Worm (Caenorhabditis elegans) whole organism, L4 larva: ENCODE measurements around the gene ins-9.

Source experiments
- F49E8.2 ChIP-seq: sonication (generic microtip); optimal IDR thresholded peaks from 2 replicates; lab custom pipeline; 2016; ENCODE audit warnings: missing compliant biosample characterization, mild to moderate bottlenecking, missing genetic modification characterization, borderline replicate concordance
- T20F7.1 ChIP-seq: fragments of 200-800 bp; sonication (Bioruptor generic); optimal IDR thresholded peaks from 2 replicates; lab custom pipeline; 2018; ENCODE audit warnings: mild to moderate bottlenecking, missing genetic modification characterization, missing compliant biosample characterization
- Y105C5A.15 ChIP-seq: fragments of 200-800 bp; sonication (Bioruptor generic); IDR thresholded peaks from 2 replicates; pipeline ENCODE4 v1.3.6; 2022; ENCODE audit warnings: missing genetic modification characterization, missing compliant biosample characterization
- ZK337.2 ChIP-seq: fragments of 200-800 bp; sonication (Bioruptor generic); IDR thresholded peaks from 2 replicates; pipeline ENCODE4 v1.3.6; 2022; ENCODE audit warnings: missing genetic modification reagents, missing genetic modification characterization, missing compliant biosample characterization
- ZK546.5 ChIP-seq, 2 experiments: sonication (generic microtip); optimal IDR thresholded peaks; 2 replicates each; lab custom pipeline; 2017; ENCODE audit warnings: missing biosample characterization in 2 of 2, missing genetic modification characterization in 2 of 2
- aha-1 ChIP-seq: fragments of 150-350 bp; peaks from one replicate; lab custom pipeline; 2014; ENCODE audit warnings: missing biosample characterization, missing genetic modification characterization
- aly-2 ChIP-seq: sonication (generic microtip); optimal IDR thresholded peaks from 2 replicates; lab custom pipeline; 2018; ENCODE audit warnings: missing biosample characterization, missing genetic modification characterization
- ama-1 ChIP-seq: fragments of 150-350 bp; optimal IDR thresholded peaks from 2 replicates; lab custom pipeline; 2014; ENCODE audit warnings: inconsistent platforms, mixed read lengths
- attf-4 ChIP-seq: sonication (generic microtip); optimal IDR thresholded peaks from 3 replicates; lab custom pipeline; 2017; ENCODE audit warnings: missing biosample characterization, missing genetic modification characterization
- ceh-28 ChIP-seq: fragments of 150-350 bp; optimal IDR thresholded peaks from 2 replicates; lab custom pipeline; 2014; ENCODE audit warnings: missing biosample characterization, missing genetic modification reagents, missing genetic modification characterization
- ceh-62 ChIP-seq: sonication (generic microtip); optimal IDR thresholded peaks from 2 replicates; lab custom pipeline; 2017; ENCODE audit warnings: missing biosample characterization, missing genetic modification characterization
- ces-1 ChIP-seq: fragments of 150-350 bp; sonication (generic microtip); optimal IDR thresholded peaks from 4 replicates; lab custom pipeline; 2014; ENCODE audit warnings: missing biosample characterization, missing genetic modification reagents, missing genetic modification characterization
- cey-2 ChIP-seq: sonication (generic microtip); optimal IDR thresholded peaks from 3 replicates; lab custom pipeline; 2017; ENCODE audit warnings: missing genetic modification characterization, mild to moderate bottlenecking, missing compliant biosample characterization, antibody characterized with exemption, borderline replicate concordance; ENCODE audit not compliant: insufficient read depth
- daf-19 ChIP-seq: fragments of 200-800 bp; sonication (Bioruptor generic); conservative IDR thresholded peaks from 2 replicates; pipeline ENCODE4 v1.3.6; 2022; ENCODE audit warnings: missing genetic modification characterization, missing compliant biosample characterization
- daf-8 ChIP-seq: fragments of 200-800 bp; sonication (Bioruptor generic); IDR thresholded peaks from 2 replicates; pipeline ENCODE4 v1.3.6; 2022; ENCODE audit warnings: missing genetic modification characterization, missing compliant biosample characterization
- dmd-6 ChIP-seq: fragments of 200-800 bp; sonication (Bioruptor generic); IDR thresholded peaks from 2 replicates; pipeline ENCODE4 v1.3.6; 2022; ENCODE audit warnings: missing genetic modification reagents, missing genetic modification characterization, missing compliant biosample characterization
- dmd-9 ChIP-seq: fragments of 200-800 bp; sonication (Bioruptor generic); IDR thresholded peaks from 2 replicates; pipeline ENCODE4 v1.3.6; 2022; ENCODE audit warnings: missing genetic modification reagents, missing genetic modification characterization, missing compliant biosample characterization
- dpl-1 ChIP-seq: fragments of 150-350 bp; optimal IDR thresholded peaks from 2 replicates; lab custom pipeline; 2014; ENCODE audit warnings: missing biosample characterization, missing genetic modification reagents, missing genetic modification characterization
- duxl-1 ChIP-seq: sonication (generic microtip); optimal IDR thresholded peaks from 2 replicates; lab custom pipeline; 2016; ENCODE audit warnings: mild to moderate bottlenecking, missing genetic modification characterization, moderate library complexity, missing compliant biosample characterization; ENCODE audit not compliant: poor library complexity
- dve-1 ChIP-seq: sonication (generic microtip); optimal IDR thresholded peaks from 2 replicates; lab custom pipeline; 2017; ENCODE audit warnings: antibody characterized with exemption, mild to moderate bottlenecking, missing genetic modification characterization, missing compliant biosample characterization; ENCODE audit not compliant: insufficient read depth
- fos-1 ChIP-seq: fragments of 150-350 bp; optimal IDR thresholded peaks from 2 replicates; lab custom pipeline; 2014; ENCODE audit warnings: missing biosample characterization, missing genetic modification characterization
- gei-8 ChIP-seq: fragments of 200-800 bp; sonication (Bioruptor generic); optimal IDR thresholded peaks from 2 replicates; lab custom pipeline; 2018; ENCODE audit warnings: mild to moderate bottlenecking, missing genetic modification characterization, missing compliant biosample characterization
- hmg-1.1 ChIP-seq: fragments of 200-800 bp; sonication (Bioruptor generic); IDR thresholded peaks from 2 replicates; pipeline ENCODE4 v1.3.6; 2022; ENCODE audit warnings: missing genetic modification reagents, missing genetic modification characterization, missing compliant biosample characterization
- lin-1 ChIP-seq: fragments of 200-800 bp; sonication (Bioruptor generic); IDR thresholded peaks from 2 replicates; pipeline ENCODE4 v1.3.6; 2022; ENCODE audit warnings: missing genetic modification reagents, missing genetic modification characterization, missing compliant biosample characterization
- lir-3 ChIP-seq: sonication (generic microtip); optimal IDR thresholded peaks from 2 replicates; lab custom pipeline; 2016; ENCODE audit warnings: mild to moderate bottlenecking, missing genetic modification characterization, missing compliant biosample characterization
- lsy-2 ChIP-seq, 2 experiments: fragments of 150-350 bp in 1 of 2; sonication (generic microtip) in 1 of 2; optimal IDR thresholded peaks; 2 replicates each; lab custom pipeline; 2014 to 2017; ENCODE audit warnings: missing biosample characterization in 2 of 2, missing genetic modification characterization in 2 of 2
- mdt-29 ChIP-seq: fragments of 200-800 bp; sonication (Bioruptor generic); IDR thresholded peaks from 2 replicates; pipeline ENCODE4 v1.3.6; 2022; ENCODE audit warnings: missing genetic modification reagents, missing genetic modification characterization, missing compliant biosample characterization
- mes-2 ChIP-seq: sonication (generic microtip); optimal IDR thresholded peaks from 2 replicates; lab custom pipeline; 2016; ENCODE audit warnings: missing genotype, mild to moderate bottlenecking, missing genetic modification characterization, missing compliant biosample characterization; ENCODE audit not compliant: poor library complexity, severe bottlenecking
- nhr-102 ChIP-seq: sonication (generic microtip); optimal IDR thresholded peaks from 2 replicates; lab custom pipeline; 2016; ENCODE audit warnings: mild to moderate bottlenecking, missing genetic modification characterization, moderate library complexity, missing compliant biosample characterization
- nhr-237 ChIP-seq: sonication (generic microtip); optimal IDR thresholded peaks from 2 replicates; lab custom pipeline; 2017; ENCODE audit warnings: missing biosample characterization, missing genetic modification characterization
- nhr-25 ChIP-seq: sonication (generic microtip); optimal IDR thresholded peaks from 2 replicates; lab custom pipeline; 2017; ENCODE audit warnings: missing genetic modification characterization, mild to moderate bottlenecking, missing compliant biosample characterization, antibody characterized with exemption, moderate library complexity, borderline replicate concordance; ENCODE audit not compliant: insufficient read depth
- nhr-41 ChIP-seq: fragments of 200-800 bp; sonication (Bioruptor generic); IDR thresholded peaks from 2 replicates; pipeline ENCODE4 v1.3.6; 2022; ENCODE audit warnings: missing genetic modification reagents, missing genetic modification characterization, missing compliant biosample characterization
- nhr-42 ChIP-seq: fragments of 200-800 bp; sonication (Bioruptor generic); IDR thresholded peaks from 2 replicates; pipeline ENCODE4 v1.3.6; 2022; ENCODE audit warnings: missing genetic modification characterization, missing compliant biosample characterization
- nhr-48 ChIP-seq: sonication (generic microtip); optimal IDR thresholded peaks from 2 replicates; lab custom pipeline; 2016; ENCODE audit warnings: mild to moderate bottlenecking, missing genetic modification characterization, missing compliant biosample characterization
- nhr-76 ChIP-seq: fragments of 150-350 bp; optimal IDR thresholded peaks from 2 replicates; lab custom pipeline; 2014; ENCODE audit warnings: missing biosample characterization, missing genetic modification characterization
- nhr-77 ChIP-seq: fragments of 150-350 bp; optimal IDR thresholded peaks from 2 replicates; lab custom pipeline; 2014; ENCODE audit warnings: missing biosample characterization, missing genetic modification characterization
- pha-4 ChIP-seq, 2 experiments: fragments of 150-350 bp in 1 of 2; fragments of 200-800 bp in 1 of 2; sonication (Bioruptor generic) in 1 of 2; IDR thresholded peaks in 1 of 2; optimal IDR thresholded peaks in 1 of 2; 2 replicates each; pipeline versions ENCODE4 v1.3.6 to Lab custom; 2014 to 2022; ENCODE audit warnings: missing genetic modification characterization in 2 of 2, missing genetic modification reagents in 2 of 2, missing biosample characterization in 1 of 2, missing compliant biosample characterization in 1 of 2
- php-3 ChIP-seq: fragments of 200-800 bp; sonication (Bioruptor generic); IDR thresholded peaks from 2 replicates; pipeline ENCODE4 v1.3.6; 2022; ENCODE audit warnings: missing genetic modification reagents, missing genetic modification characterization, missing compliant biosample characterization
- rbr-2 ChIP-seq: sonication (generic microtip); optimal IDR thresholded peaks from 2 replicates; lab custom pipeline; 2016; ENCODE audit warnings: missing genotype, missing genetic modification characterization, missing compliant biosample characterization
- saeg-2 ChIP-seq: fragments of 200-800 bp; sonication (Bioruptor generic); IDR thresholded peaks from 2 replicates; pipeline ENCODE4 v1.3.6; 2022; ENCODE audit warnings: missing genetic modification reagents, missing genetic modification characterization, missing compliant biosample characterization
- sdz-12 ChIP-seq: fragments of 200-800 bp; sonication (Bioruptor generic); optimal IDR thresholded peaks from 2 replicates; lab custom pipeline; 2018; ENCODE audit warnings: mild to moderate bottlenecking, missing genetic modification characterization, missing compliant biosample characterization
- set-16 ChIP-seq: fragments of 200-800 bp; sonication (Bioruptor generic); IDR thresholded peaks from 2 replicates; pipeline ENCODE4 v1.3.6; 2022; ENCODE audit warnings: missing genetic modification reagents, missing genetic modification characterization, missing compliant biosample characterization
- spr-1 ChIP-seq: sonication (generic microtip); optimal IDR thresholded peaks from 2 replicates; lab custom pipeline; 2016; ENCODE audit warnings: mild to moderate bottlenecking, missing genetic modification characterization, missing compliant biosample characterization
- unc-130 ChIP-seq: sonication (generic microtip); optimal IDR thresholded peaks from 2 replicates; lab custom pipeline; 2016; ENCODE audit warnings: missing genetic modification reagents, missing genetic modification characterization, missing compliant biosample characterization
- zag-1 ChIP-seq: fragments of 150-350 bp; optimal IDR thresholded peaks from 2 replicates; lab custom pipeline; 2014; ENCODE audit warnings: missing biosample characterization, missing genetic modification characterization
- zfp-2 ChIP-seq: sonication (generic microtip); optimal IDR thresholded peaks from 2 replicates; lab custom pipeline; 2016; ENCODE audit warnings: mild to moderate bottlenecking, missing genetic modification characterization, missing compliant biosample characterization
- zfp-3 ChIP-seq: fragments of 200-800 bp; sonication (Bioruptor generic); conservative IDR thresholded peaks from 2 replicates; pipeline ENCODE4 v1.3.6; 2022; ENCODE audit warnings: missing genetic modification reagents, missing genetic modification characterization, missing compliant biosample characterization
- zip-11 ChIP-seq: fragments of 200-800 bp; sonication (Bioruptor generic); IDR thresholded peaks from 2 replicates; pipeline ENCODE4 v1.3.6; 2022; ENCODE audit warnings: missing genetic modification characterization, missing compliant biosample characterization
- ztf-11 ChIP-seq: fragments of 150-350 bp; optimal IDR thresholded peaks from 2 replicates; lab custom pipeline; 2014; ENCODE audit warnings: missing biosample characterization, missing genetic modification characterization
- ztf-7 ChIP-seq: fragments of 150-350 bp; optimal IDR thresholded peaks from 2 replicates; lab custom pipeline; 2014; ENCODE audit warnings: missing biosample characterization, missing genetic modification characterization

The ins-9 gene

ce11 chrX:8819815-8820415, 46.5 kb downstream of the ins-9 start (continued):
- TF ChIP-seq mdt-29 (GFP tag; lab: Robert Waterston, UW) (no peak), spr-1 (tag; lab: Kevin White, UChicago) (peak; percentile 4), zag-1 (tag; lab: Kevin White, UChicago) (no peak), lsy-2 (tag; optimal IDR thresholded peaks at IDR 0.05; lab: Kevin White, UChicago) (no peak), daf-19 (GFP tag; lab: Robert Waterston, UW) (peak; percentile 70; the same call in 1 of the 2 replicates), lir-3 (tag; lab: Kevin White, UChicago) (peak; percentile 44), pha-4 (GFP tag; IDR thresholded peaks at IDR 0.05; lab: Robert Waterston, UW) (peak; percentile 70; the same call in 1 of the 2 replicates), pha-4 (tag; optimal IDR thresholded peaks at IDR 0.05; lab: Kevin White, UChicago) (no peak), zip-11 (GFP tag; lab: Robert Waterston, UW) (peak; percentile 62; the same call in 1 of the 2 replicates), duxl-1 (tag; lab: Kevin White, UChicago) (peak; percentile 50), ZK546.5 (tag; optimal IDR thresholded peaks at IDR 0.05; lab: Kevin White, UChicago) (no peak), nhr-25 (tag; lab: Kevin White, UChicago) (no peak), dmd-9 (GFP tag; lab: Robert Waterston, UW) (no peak), zfp-2 (tag; lab: Kevin White, UChicago) (no peak), sdz-12 (no peak), ztf-11 (tag; lab: Kevin White, UChicago) (no peak), nhr-77 (tag; lab: Kevin White, UChicago) (no peak), set-16 (GFP tag; lab: Robert Waterston, UW) (no peak), nhr-102 (peak; percentile 28), ama-1 (lab: Kevin White, UChicago) (no peak), nhr-48 (tag; lab: Kevin White, UChicago) (peak; percentile 28), gei-8 (no peak), ztf-7 (tag; lab: Kevin White, UChicago) (no peak), nhr-41 (0 out of 2 replicates have a peak, but pooled peaks have one; percentile 23), lin-1 (GFP tag; lab: Robert Waterston, UW) (peak; percentile 53; the same call in 1 of the 2 replicates), cey-2 (tag; lab: Kevin White, UChicago) (no peak), T20F7.1 (no peak), ceh-28 (tag; lab: Kevin White, UChicago) (no peak), aha-1 (peak; percentile 89), attf-4 (tag; lab: Kevin White, UChicago) (no peak), hmg-1.1 (no peak), F49E8.2 (tag; lab: Kevin White, UChicago) (no peak), saeg-2 (GFP tag; lab: Robert Waterston, UW) (no peak), php-3 (GFP tag; lab: Robert Waterston, UW) (peak; percentile 69; the same call in 1 of the 2 replicates), nhr-76 (tag; lab: Kevin White, UChicago) (no peak), dve-1 (tag; lab: Kevin White, UChicago) (no peak), dmd-6 (peak; percentile 40; the same call in 1 of the 2 replicates), ces-1 (no peak), nhr-42 (GFP tag; lab: Robert Waterston, UW) (no peak), fos-1 (tag; lab: Kevin White, UChicago) (no peak), aly-2 (tag; lab: Kevin White, UChicago) (no peak), zfp-3 (GFP tag; lab: Robert Waterston, UW) (no peak), unc-130 (GFP tag; lab: Kevin White, UChicago) (peak; percentile 27), mes-2 (peak; percentile 41), rbr-2 (tag; lab: Kevin White, UChicago) (peak; percentile 0), ceh-62 (tag; lab: Kevin White, UChicago) (no peak), daf-8 (GFP tag; lab: Robert Waterston, UW) (no peak), Y105C5A.15 (0 out of 2 replicates have a peak, but pooled peaks have one; percentile 67), ZK337.2 (GFP tag; lab: Robert Waterston, UW) (no peak), dpl-1 (no peak), nhr-237 (tag; lab: Kevin White, UChicago) (no peak)
